Worm (Caenorhabditis elegans) whole organism, mixed stage, embryonic: ENCODE measurements around the gene Y53C12A.11.
"Not testable (repeated sequence)": the region's sequence is repeated elsewhere in the genome, so short reads cannot be mapped to it uniquely, and the experiment has no call there.

Experiments used
- M03D4.4 ChIP-seq: sonication (generic microtip); optimal IDR thresholded peaks from 2 replicates; lab custom pipeline; 2017; ENCODE audit warnings: mild to moderate bottlenecking, missing genetic modification characterization, missing compliant biosample characterization
- bed-3 ChIP-seq: fragments of 200-800 bp; sonication (Bioruptor generic); optimal IDR thresholded peaks from 3 replicates; lab custom pipeline; 2018; ENCODE audit warnings: mild to moderate bottlenecking, missing genetic modification characterization, moderate library complexity, missing compliant biosample characterization
- blmp-1 ChIP-seq: fragments of 150-350 bp; optimal IDR thresholded peaks from 2 replicates; lab custom pipeline; 2014; ENCODE audit warnings: missing biosample characterization, missing genetic modification characterization
- ceh-39 ChIP-seq: fragments of 150-350 bp; optimal IDR thresholded peaks from 2 replicates; lab custom pipeline; 2014; ENCODE audit warnings: missing biosample characterization, missing genetic modification characterization
- ceh-43 ChIP-seq: fragments of 200-800 bp; sonication (Bioruptor generic); optimal IDR thresholded peaks from 2 replicates; lab custom pipeline; 2018; ENCODE audit warnings: mild to moderate bottlenecking, missing genetic modification characterization, moderate library complexity, missing compliant biosample characterization
- ceh-83 ChIP-seq: fragments of 200-800 bp; sonication (Bioruptor generic); optimal IDR thresholded peaks from 2 replicates; lab custom pipeline; 2018; ENCODE audit warnings: mild to moderate bottlenecking, missing genetic modification characterization, missing compliant biosample characterization
- ces-1 ChIP-seq: fragments of 150-350 bp; optimal IDR thresholded peaks from 2 replicates; lab custom pipeline; 2014; ENCODE audit warnings: missing biosample characterization, missing genetic modification reagents, missing genetic modification characterization
- cnd-1 ChIP-seq: fragments of 200-800 bp; sonication (Bioruptor generic); optimal IDR thresholded peaks from 2 replicates; lab custom pipeline; 2018; ENCODE audit warnings: mild to moderate bottlenecking, missing genetic modification characterization, missing compliant biosample characterization
- elt-1 ChIP-seq: sonication (generic microtip); optimal IDR thresholded peaks from 2 replicates; lab custom pipeline; 2017; ENCODE audit warnings: missing genetic modification characterization, mild to moderate bottlenecking, missing compliant biosample characterization, antibody characterized with exemption, moderate library complexity, borderline replicate concordance; ENCODE audit not compliant: insufficient read depth
- elt-3 ChIP-seq: fragments of 150-350 bp; optimal IDR thresholded peaks from 2 replicates; lab custom pipeline; 2014; ENCODE audit warnings: missing biosample characterization, missing genetic modification characterization
- flh-1 ChIP-seq: fragments of 200-800 bp; sonication (Bioruptor generic); optimal IDR thresholded peaks from 2 replicates; lab custom pipeline; 2018; ENCODE audit warnings: mild to moderate bottlenecking, missing genetic modification characterization, moderate library complexity, missing compliant biosample characterization
- ham-2 ChIP-seq: fragments of 200-800 bp; sonication (Bioruptor generic); optimal IDR thresholded peaks from 2 replicates; lab custom pipeline; 2018; ENCODE audit warnings: mild to moderate bottlenecking, missing genetic modification characterization, missing compliant biosample characterization
- hlh-1 ChIP-seq: fragments of 150-350 bp; optimal IDR thresholded peaks from 2 replicates; lab custom pipeline; 2014; ENCODE audit warnings: missing biosample characterization, missing genetic modification reagents, missing genetic modification characterization
- lin-13 ChIP-seq: fragments of 150-350 bp; optimal IDR thresholded peaks from 2 replicates; lab custom pipeline; 2014; ENCODE audit warnings: missing biosample characterization, missing genetic modification characterization
- lin-32 ChIP-seq: fragments of 200-800 bp; sonication (Bioruptor generic); optimal IDR thresholded peaks from 2 replicates; lab custom pipeline; 2018; ENCODE audit warnings: mild to moderate bottlenecking, missing genetic modification characterization, missing compliant biosample characterization
- lsy-2 ChIP-seq: fragments of 150-350 bp; optimal IDR thresholded peaks from 2 replicates; lab custom pipeline; 2014; ENCODE audit warnings: missing biosample characterization, missing genetic modification characterization
- mab-5 ChIP-seq: fragments of 150-350 bp; optimal IDR thresholded peaks from 2 replicates; lab custom pipeline; 2014; ENCODE audit warnings: missing biosample characterization, missing genetic modification characterization
- mep-1 ChIP-seq: fragments of 150-350 bp; optimal IDR thresholded peaks from 2 replicates; lab custom pipeline; 2017; ENCODE audit warnings: missing biosample characterization, missing genetic modification reagents, missing genetic modification characterization, inconsistent platforms
- mls-2 ChIP-seq: sonication (generic microtip); optimal IDR thresholded peaks from 2 replicates; lab custom pipeline; 2016; ENCODE audit warnings: mild to moderate bottlenecking, missing genetic modification characterization, moderate library complexity, missing compliant biosample characterization
- nhr-2 ChIP-seq: fragments of 150-350 bp; optimal IDR thresholded peaks from 2 replicates; lab custom pipeline; 2014; ENCODE audit warnings: missing biosample characterization, missing genetic modification characterization
- nhr-237 ChIP-seq: fragments of 150-350 bp; optimal IDR thresholded peaks from 2 replicates; lab custom pipeline; 2014; ENCODE audit warnings: missing biosample characterization, missing genetic modification characterization
- nhr-28 ChIP-seq: fragments of 150-350 bp; optimal IDR thresholded peaks from 2 replicates; lab custom pipeline; 2014; ENCODE audit warnings: missing biosample characterization, missing genetic modification characterization
- nhr-76 ChIP-seq: sonication (generic microtip); optimal IDR thresholded peaks from 2 replicates; lab custom pipeline; 2017; ENCODE audit warnings: missing biosample characterization, missing genetic modification characterization
- pha-4 ChIP-seq: fragments of 150-350 bp; optimal IDR thresholded peaks from 2 replicates; lab custom pipeline; 2018; ENCODE audit warnings: missing biosample characterization, missing genetic modification reagents, missing genetic modification characterization
- sem-2 ChIP-seq: fragments of 200-800 bp; sonication (Bioruptor generic); optimal IDR thresholded peaks from 2 replicates; lab custom pipeline; 2018; ENCODE audit warnings: mild to moderate bottlenecking, missing genetic modification characterization, missing compliant biosample characterization
- snpc-4 ChIP-seq: fragments of 150-350 bp; optimal IDR thresholded peaks from 2 replicates; lab custom pipeline; 2014; ENCODE audit warnings: missing biosample characterization, missing genetic modification characterization
- sptf-1 ChIP-seq: sonication (generic microtip); optimal IDR thresholded peaks from 2 replicates; lab custom pipeline; 2017; ENCODE audit warnings: mild to moderate bottlenecking, missing genetic modification characterization, moderate library complexity, missing compliant biosample characterization
- unc-120 ChIP-seq: sonication (generic microtip); optimal IDR thresholded peaks from 2 replicates; lab custom pipeline; 2017; ENCODE audit warnings: missing genetic modification characterization, missing compliant biosample characterization; ENCODE audit not compliant: poor library complexity, severe bottlenecking
- unc-62 ChIP-seq: fragments of 150-350 bp; optimal IDR thresholded peaks from 2 replicates; lab custom pipeline; 2014; ENCODE audit warnings: missing biosample characterization, missing genetic modification reagents, missing genetic modification characterization
- zip-8 ChIP-seq: fragments of 150-350 bp; optimal IDR thresholded peaks from 2 replicates; lab custom pipeline; 2014; ENCODE audit warnings: missing biosample characterization, missing genetic modification characterization
- ztf-11 ChIP-seq: fragments of 150-350 bp; optimal IDR thresholded peaks from 2 replicates; lab custom pipeline; 2014; ENCODE audit warnings: missing biosample characterization, missing genetic modification characterization

Y53C12A.11 gene

ce11 chrII:9718631-9719252 lies at the start of gene Y53C12A.11:
Y53C12A.11 (minus strand) TSS chrII:9718698.
- not testable (repeated sequence) for TF ChIP-seq ham-2 (GFP tag; lab: Kevin White, UChicago); elt-3 (tag; lab: Kevin White, UChicago); nhr-28 (tag; lab: Kevin White, UChicago)

- TF ChIP-seq elt-1 (tag; lab: Kevin White, UChicago): no peak
- TF ChIP-seq sem-2 (GFP tag; lab: Kevin White, UChicago): no peak
- peak; percentile 69 for TF ChIP-seq hlh-1 (tag; lab: Kevin White, UChicago)
- no peak for TF ChIP-seq pha-4 (tag; lab: Kevin White, UChicago)
- TF ChIP-seq unc-62: no peak
- TF ChIP-seq M03D4.4 (tag; lab: Kevin White, UChicago): no peak
- peak; percentile 38 for TF ChIP-seq unc-120 (tag; lab: Kevin White, UChicago)
- TF ChIP-seq nhr-237 (tag; lab: Kevin White, UChicago): no peak
- no peak for TF ChIP-seq ceh-83 (GFP tag; lab: Kevin White, UChicago)
- no peak for TF ChIP-seq ztf-11 (tag; lab: Kevin White, UChicago)
Measured at ce11 chrII:9764696-9765095, 46.2 kb upstream of the Y53C12A.11 start.

- TF ChIP-seq nhr-2 (tag; lab: Kevin White, UChicago): no peak
- peak; percentile 56 for TF ChIP-seq zip-8 (tag; lab: Kevin White, UChicago)
Measured at ce11 chrII:9759382-9759781, 40.9 kb upstream of the Y53C12A.11 start.

ce11 chrII:9757651-9758282 lies 39.3 kb upstream of the Y53C12A.11 start, which contains the start of gene shk-1:
shk-1 (plus strand) TSS chrII:9758232.
- TF ChIP-seq ceh-83 (GFP tag; lab: Kevin White, UChicago) (no peak), unc-120 (tag; lab: Kevin White, UChicago) (peak; percentile 55), hlh-1 (tag; lab: Kevin White, UChicago) (peak; percentile 86), flh-1 (GFP tag; lab: Kevin White, UChicago) (no peak), blmp-1 (no peak), mep-1 (tag; lab: Kevin White, UChicago) (no peak), ceh-39 (tag; lab: Kevin White, UChicago) (no peak), ceh-43 (GFP tag; lab: Kevin White, UChicago) (no peak), lin-13 (tag; lab: Kevin White, UChicago) (no peak)

ce11 chrII:9755425-9755824 lies 36.9 kb upstream of the Y53C12A.11 start:
- TF ChIP-seq ces-1 (GFP tag; lab: Kevin White, UChicago) (peak; percentile 81), ztf-11 (tag; lab: Kevin White, UChicago) (no peak)

ce11 chrII:9753730-9754129 lies 35.2 kb upstream of the Y53C12A.11 start, which contains the start of gene ZK1321.1:
ZK1321.1 (plus strand) TSS chrII:9754030.
- TF ChIP-seq lin-32 (no peak), mls-2 (tag; lab: Kevin White, UChicago) (no peak)

- TF ChIP-seq nhr-237 (tag; lab: Kevin White, UChicago) (no peak), mab-5 (tag; lab: Kevin White, UChicago) (no peak), M03D4.4 (tag; lab: Kevin White, UChicago) (no peak), bed-3 (GFP tag; lab: Kevin White, UChicago) (no peak), ceh-43 (GFP tag; lab: Kevin White, UChicago) (no peak), nhr-28 (tag; lab: Kevin White, UChicago) (no peak), snpc-4 (tag; lab: Kevin White, UChicago) (no peak), mep-1 (tag; lab: Kevin White, UChicago) (no peak), lsy-2 (tag; lab: Kevin White, UChicago) (no peak), ztf-11 (tag; lab: Kevin White, UChicago) (no peak), nhr-76 (tag; lab: Kevin White, UChicago) (no peak), cnd-1 (tag; lab: Kevin White, UChicago) (no peak), elt-3 (tag; lab: Kevin White, UChicago) (no peak), sem-2 (GFP tag; lab: Kevin White, UChicago) (no peak), sptf-1 (tag; lab: Kevin White, UChicago) (no peak), lin-32 (no peak)
Measured at ce11 chrII:9753056-9753455, 34.6 kb upstream of the Y53C12A.11 start, which contains the start of gene Y53C12B.7. Y53C12B.7 (minus strand) TSS chrII:9753218.
